Fruit fly (Drosophila melanogaster): ENCODE data around the gene CG7320.

- TF ChIP-seq CG8478 (optimal IDR thresholded peaks at IDR 0.05) (no peak), CTCF (optimal IDR thresholded peaks at IDR 0.05) (no peak)
These were observed 17.2 kb downstream of the CG7320 start for dm6 chr3L:18218480-18218879.

All from S2 (cell line).